Worm (Caenorhabditis elegans) whole organism, late embryonic: ENCODE measurements around the gene srbc-43.
A peak's percentile ranks its signal among the peaks of the same experiment; 100 is the strongest.

Experiments
- C38D4.7 ChIP-seq: fragments of 200-800 bp; sonication (Bioruptor generic); optimal IDR thresholded peaks from 2 replicates; lab custom pipeline; 2018; ENCODE audit warnings: mild to moderate bottlenecking, missing genetic modification characterization, moderate library complexity, missing compliant biosample characterization
- F13H6.1 ChIP-seq: sonication (generic microtip); optimal IDR thresholded peaks from 2 replicates; lab custom pipeline; 2016; ENCODE audit warnings: missing genetic modification characterization, missing compliant biosample characterization
- K02D7.2 ChIP-seq: sonication (generic microtip); optimal IDR thresholded peaks from 2 replicates; lab custom pipeline; 2017; ENCODE audit warnings: mild to moderate bottlenecking, missing genetic modification characterization, missing compliant biosample characterization
- T23F11.4 ChIP-seq: fragments of 200-800 bp; sonication (Bioruptor generic); optimal IDR thresholded peaks from 2 replicates; lab custom pipeline; 2018; ENCODE audit warnings: mild to moderate bottlenecking, missing genetic modification characterization, missing compliant biosample characterization
- ceh-14 ChIP-seq: sonication (generic microtip); optimal IDR thresholded peaks from 2 replicates; lab custom pipeline; 2016; ENCODE audit warnings: missing genotype, missing genetic modification characterization, missing compliant biosample characterization
- ceh-18 ChIP-seq: sonication (generic microtip); optimal IDR thresholded peaks from 2 replicates; lab custom pipeline; 2016; ENCODE audit warnings: missing genetic modification characterization, missing compliant biosample characterization
- ceh-22 ChIP-seq: sonication (generic microtip); optimal IDR thresholded peaks from 2 replicates; lab custom pipeline; 2017; ENCODE audit warnings: missing biosample characterization, missing genetic modification characterization
- ceh-30 ChIP-seq: fragments of 150-350 bp; optimal IDR thresholded peaks from 2 replicates; lab custom pipeline; 2014; ENCODE audit warnings: missing biosample characterization, missing genetic modification characterization
- ceh-31 ChIP-seq: sonication (generic microtip); optimal IDR thresholded peaks from 2 replicates; lab custom pipeline; 2016; ENCODE audit warnings: missing genetic modification characterization, missing compliant biosample characterization
- ceh-9 ChIP-seq: sonication (generic microtip); optimal IDR thresholded peaks from 2 replicates; lab custom pipeline; 2016; ENCODE audit warnings: mild to moderate bottlenecking, missing genetic modification characterization, inconsistent platforms, missing compliant biosample characterization
- dve-1 ChIP-seq: sonication (generic microtip); optimal IDR thresholded peaks from 2 replicates; lab custom pipeline; 2017; ENCODE audit warnings: antibody characterized with exemption, mild to moderate bottlenecking, missing genetic modification characterization, missing compliant biosample characterization
- elt-2 ChIP-seq: sonication (generic microtip); optimal IDR thresholded peaks from 2 replicates; lab custom pipeline; 2016; ENCODE audit warnings: missing genetic modification reagents, missing genetic modification characterization, missing compliant biosample characterization
- elt-4 ChIP-seq: sonication (generic microtip); optimal IDR thresholded peaks from 2 replicates; lab custom pipeline; 2016; ENCODE audit warnings: missing genetic modification characterization, missing compliant biosample characterization
- ets-4 ChIP-seq: sonication (generic microtip); optimal IDR thresholded peaks from 2 replicates; lab custom pipeline; 2016; ENCODE audit warnings: missing genetic modification characterization, missing compliant biosample characterization
- fkh-10 ChIP-seq: fragments of 150-350 bp; optimal IDR thresholded peaks from 2 replicates; lab custom pipeline; 2014; ENCODE audit warnings: missing biosample characterization, missing genetic modification reagents, missing genetic modification characterization
- hlh-15 ChIP-seq: sonication (generic microtip); optimal IDR thresholded peaks from 2 replicates; lab custom pipeline; 2016; ENCODE audit warnings: missing genetic modification characterization, missing compliant biosample characterization
- hlh-6 ChIP-seq: sonication (generic microtip); optimal IDR thresholded peaks from 2 replicates; lab custom pipeline; 2016; ENCODE audit warnings: missing genotype, missing genetic modification characterization, missing compliant biosample characterization
- hlh-8 ChIP-seq: sonication (generic microtip); optimal IDR thresholded peaks from 2 replicates; lab custom pipeline; 2016; ENCODE audit warnings: missing genotype, missing genetic modification characterization, missing compliant biosample characterization
- lim-6 ChIP-seq: sonication (generic microtip); optimal IDR thresholded peaks from 2 replicates; lab custom pipeline; 2016; ENCODE audit warnings: missing genetic modification characterization, missing compliant biosample characterization
- madf-2 ChIP-seq: sonication (generic microtip); optimal IDR thresholded peaks from 2 replicates; lab custom pipeline; 2017; ENCODE audit warnings: missing genetic modification characterization, missing compliant biosample characterization
- mec-3 ChIP-seq: sonication (generic microtip); optimal IDR thresholded peaks from 2 replicates; lab custom pipeline; 2016; ENCODE audit warnings: borderline replicate concordance, missing genetic modification characterization, missing compliant biosample characterization
- npax-4 ChIP-seq: sonication (generic microtip); optimal IDR thresholded peaks from 2 replicates; lab custom pipeline; 2016; ENCODE audit warnings: missing genetic modification characterization, missing compliant biosample characterization
- odd-2 ChIP-seq: sonication (generic microtip); optimal IDR thresholded peaks from 2 replicates; lab custom pipeline; 2017; ENCODE audit warnings: antibody characterized with exemption, mild to moderate bottlenecking, missing genetic modification characterization, missing compliant biosample characterization
- pag-3 ChIP-seq: sonication (generic microtip); optimal IDR thresholded peaks from 2 replicates; lab custom pipeline; 2016; ENCODE audit warnings: missing compliant biosample characterization, missing genetic modification characterization, borderline replicate concordance
- pax-1 ChIP-seq: fragments of 150-350 bp; optimal IDR thresholded peaks from 2 replicates; lab custom pipeline; 2014; ENCODE audit warnings: missing biosample characterization, missing genetic modification characterization
- pqm-1 ChIP-seq: sonication (generic microtip); optimal IDR thresholded peaks from 2 replicates; lab custom pipeline; 2016; ENCODE audit warnings: missing genetic modification characterization, missing compliant biosample characterization
- rnt-1 ChIP-seq: sonication (generic microtip); optimal IDR thresholded peaks from 2 replicates; lab custom pipeline; 2016; ENCODE audit warnings: missing genetic modification characterization, missing compliant biosample characterization
- sdc-2 ChIP-seq: sonication (generic microtip); optimal IDR thresholded peaks from 2 replicates; lab custom pipeline; 2016; ENCODE audit warnings: missing genotype, missing genetic modification characterization, missing compliant biosample characterization
- sox-2 ChIP-seq: fragments of 200-800 bp; sonication (Bioruptor generic); IDR thresholded peaks from 2 replicates; pipeline ENCODE4 v1.3.6; 2022; ENCODE audit warnings: missing genetic modification reagents, missing genetic modification characterization, missing compliant biosample characterization
- syd-9 ChIP-seq: sonication (generic microtip); optimal IDR thresholded peaks from 2 replicates; lab custom pipeline; 2016; ENCODE audit warnings: mild to moderate bottlenecking, missing genetic modification characterization, moderate library complexity, missing compliant biosample characterization
- unc-3 ChIP-seq, 2 experiments: fragments of 200-800 bp in 1 of 2; sonication (Bioruptor generic) in 1 of 2; sonication (generic microtip) in 1 of 2; conservative IDR thresholded peaks in 1 of 2; optimal IDR thresholded peaks in 1 of 2; 2 replicates each; pipeline versions ENCODE4 v1.3.6 to Lab custom; 2016 to 2022; ENCODE audit warnings: missing compliant biosample characterization in 2 of 2, missing genetic modification characterization in 2 of 2, missing genetic modification reagents in 1 of 2
- unc-42 ChIP-seq: sonication (generic microtip); optimal IDR thresholded peaks from 2 replicates; lab custom pipeline; 2016; ENCODE audit warnings: missing genotype, missing genetic modification characterization, missing compliant biosample characterization
- unc-86 ChIP-seq: sonication (generic microtip); optimal IDR thresholded peaks from 2 replicates; lab custom pipeline; 2016; ENCODE audit warnings: missing genetic modification characterization, missing compliant biosample characterization
- zip-5 ChIP-seq: sonication (generic microtip); optimal IDR thresholded peaks from 2 replicates; lab custom pipeline; 2016; ENCODE audit warnings: missing genetic modification characterization, missing compliant biosample characterization
- ztf-16 ChIP-seq: sonication (generic microtip); optimal IDR thresholded peaks from 2 replicates; lab custom pipeline; 2017; ENCODE audit warnings: missing genetic modification characterization, missing compliant biosample characterization

srbc-43 gene

DNA sequence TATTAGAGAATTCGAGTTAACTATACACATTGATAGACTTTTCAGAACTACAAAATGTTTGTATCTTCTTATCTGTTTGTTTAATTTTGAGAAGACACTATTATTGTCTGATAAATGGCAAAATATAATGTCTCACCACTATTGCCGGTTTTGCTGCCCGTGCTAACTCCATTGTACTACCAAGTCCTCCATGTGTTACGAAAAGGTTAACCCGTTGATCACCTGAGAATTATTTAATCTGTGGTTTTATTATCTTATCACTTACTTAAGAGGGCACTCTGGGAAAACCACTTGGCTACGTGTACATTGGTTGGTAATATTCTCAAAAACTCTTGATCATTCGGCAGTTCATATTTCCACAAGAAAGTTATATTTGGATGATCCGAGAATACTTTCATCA is 5.6 kb upstream of the srbc-43 start:
- no peak for TF ChIP-seq fkh-10 (GFP tag; lab: Kevin White, UChicago)
- TF ChIP-seq elt-2 (tag; lab: Kevin White, UChicago): peak; percentile 16

DNA sequence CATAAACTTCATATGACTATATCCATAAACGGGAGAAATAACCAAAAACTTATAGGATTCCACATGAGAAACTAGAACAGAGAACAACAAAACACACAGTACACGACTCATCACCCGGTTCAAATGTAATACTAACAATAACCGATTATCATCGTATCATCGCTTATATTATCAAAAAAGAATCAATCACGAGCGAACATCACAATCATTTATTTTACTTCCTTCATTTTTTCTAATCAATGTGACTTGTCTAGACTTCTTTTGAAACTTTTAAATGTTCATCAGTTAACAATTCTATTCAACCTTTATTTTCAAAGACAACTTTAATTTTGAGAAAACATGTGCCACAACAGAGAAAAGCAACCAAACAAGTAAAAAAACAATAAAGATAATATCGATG is 4.9 kb upstream of the srbc-43 start, which contains the start of gene ugt-4:
TSS of gene ugt-4 (minus strand) at position 141 of the 400 bp plus-strand sequence.
- no peak for TF ChIP-seq ets-4 (tag; lab: Kevin White, UChicago)
- TF ChIP-seq elt-2 (tag; lab: Kevin White, UChicago): peak; percentile 21

DNA sequence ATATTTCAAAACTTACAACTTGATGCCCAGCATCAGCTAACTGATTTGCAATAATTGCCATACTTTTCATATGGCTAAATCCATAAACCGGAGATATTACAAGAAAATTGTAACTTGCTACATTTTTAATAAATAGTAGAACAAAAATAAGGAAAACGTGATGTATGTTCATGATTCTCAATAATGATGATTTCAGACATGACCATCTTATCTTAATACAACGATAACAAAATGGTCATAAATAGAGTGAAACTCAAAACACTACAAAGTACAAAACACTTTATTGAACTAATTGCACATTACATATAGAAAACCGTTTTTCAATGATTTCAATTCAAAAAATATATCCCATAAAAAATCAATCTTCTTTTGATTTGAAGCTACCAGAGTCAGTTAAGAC is 2.4 kb upstream of the srbc-43 start, which contains the start of gene ugt-5:
TSS of gene ugt-5 (minus strand) at position 214 of the 400 bp plus-strand sequence.
- TF ChIP-seq sdc-2 (tag; lab: Kevin White, UChicago) (no peak), madf-2 (no peak), unc-86 (tag; lab: Kevin White, UChicago) (no peak), ceh-30 (tag; lab: Kevin White, UChicago) (no peak), elt-2 (tag; lab: Kevin White, UChicago) (no peak), lim-6 (tag; lab: Kevin White, UChicago) (no peak), ceh-22 (tag; lab: Kevin White, UChicago) (no peak), ceh-31 (tag; lab: Kevin White, UChicago) (no peak)

DNA sequence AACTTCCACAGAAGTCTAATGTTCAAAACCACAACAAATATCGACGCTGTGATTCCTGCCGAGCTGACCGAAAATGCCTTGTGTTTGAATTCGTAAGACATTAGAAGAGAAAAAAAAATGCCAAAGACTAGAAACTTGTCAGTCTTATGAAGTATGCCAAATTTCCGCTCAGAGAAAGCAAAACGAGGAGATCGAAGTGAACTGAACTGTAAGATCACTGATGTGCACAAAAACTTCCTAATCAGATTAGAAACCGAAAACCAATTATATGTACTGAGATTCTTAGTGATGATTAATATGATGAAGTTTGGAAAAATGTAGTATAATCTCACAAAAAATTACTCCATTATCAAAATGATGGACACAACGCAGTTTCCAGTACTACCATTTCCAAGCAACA is 1.9 kb downstream of the srbc-43 start, which contains the start of gene srbc-44:
TSS of gene srbc-44 (minus strand) at position 101 of the 400 bp plus-strand sequence.
- no peak for TF ChIP-seq mec-3 (tag; lab: Kevin White, UChicago)
- no peak for TF ChIP-seq hlh-8 (tag; lab: Kevin White, UChicago)
- TF ChIP-seq dve-1 (tag; lab: Kevin White, UChicago): no peak
- TF ChIP-seq rnt-1 (tag; lab: Kevin White, UChicago): no peak
- TF ChIP-seq hlh-6 (tag; lab: Kevin White, UChicago): no peak

DNA sequence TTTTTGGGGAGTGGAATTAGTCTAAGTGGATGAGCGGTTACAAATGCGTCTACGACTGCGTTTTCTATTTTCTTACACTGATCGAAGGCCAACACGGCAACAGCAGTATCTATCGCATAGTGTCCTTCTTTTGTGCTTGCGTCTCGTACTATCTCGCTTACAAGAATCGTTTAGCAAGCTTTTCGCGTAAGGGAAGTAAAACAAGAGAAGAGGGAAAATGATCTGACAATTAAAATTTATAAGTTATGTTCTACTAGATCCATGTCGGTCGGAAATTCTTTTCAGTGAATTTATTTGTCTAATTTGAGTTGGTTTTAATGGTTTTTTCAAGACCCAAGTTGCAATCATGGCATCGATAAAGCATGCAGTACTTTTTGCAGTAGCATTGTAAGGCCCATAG is 3.3 kb downstream of the srbc-43 start, which contains the start of gene fkb-4:
TSS of gene fkb-4 (minus strand) at position 101 of the 400 bp plus-strand sequence.
- TF ChIP-seq F13H6.1 (tag; lab: Kevin White, UChicago): no peak
- TF ChIP-seq ceh-30 (tag; lab: Kevin White, UChicago): no peak
- TF ChIP-seq C38D4.7 (GFP tag; lab: Kevin White, UChicago): no peak
- no peak for TF ChIP-seq syd-9 (tag; lab: Kevin White, UChicago)
- TF ChIP-seq sdc-2 (tag; lab: Kevin White, UChicago): no peak
- TF ChIP-seq unc-86 (tag; lab: Kevin White, UChicago): no peak
- TF ChIP-seq ceh-22 (tag; lab: Kevin White, UChicago): no peak

DNA sequence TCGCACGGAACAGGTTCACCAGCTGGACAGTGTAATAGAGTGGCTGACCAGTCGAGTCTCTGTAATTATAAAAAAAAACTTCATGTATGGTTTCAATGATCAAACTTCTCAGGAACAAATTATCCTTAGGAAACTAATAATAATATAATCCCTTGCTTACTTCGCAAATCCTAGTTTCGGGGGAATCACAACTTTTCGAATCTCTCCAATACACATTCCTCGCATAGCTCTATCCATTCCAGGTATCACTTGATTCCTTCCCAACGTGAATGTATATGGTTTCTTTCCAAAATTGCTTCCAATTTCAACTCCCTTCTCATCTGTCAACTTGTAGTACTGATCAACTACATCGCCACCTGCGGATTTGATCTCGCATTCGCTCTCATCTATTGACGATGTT is 4.0 kb downstream of the srbc-43 start:
- TF ChIP-seq ceh-14 (tag; lab: Kevin White, UChicago): no peak
- TF ChIP-seq ceh-18 (tag; lab: Kevin White, UChicago): no peak

DNA sequence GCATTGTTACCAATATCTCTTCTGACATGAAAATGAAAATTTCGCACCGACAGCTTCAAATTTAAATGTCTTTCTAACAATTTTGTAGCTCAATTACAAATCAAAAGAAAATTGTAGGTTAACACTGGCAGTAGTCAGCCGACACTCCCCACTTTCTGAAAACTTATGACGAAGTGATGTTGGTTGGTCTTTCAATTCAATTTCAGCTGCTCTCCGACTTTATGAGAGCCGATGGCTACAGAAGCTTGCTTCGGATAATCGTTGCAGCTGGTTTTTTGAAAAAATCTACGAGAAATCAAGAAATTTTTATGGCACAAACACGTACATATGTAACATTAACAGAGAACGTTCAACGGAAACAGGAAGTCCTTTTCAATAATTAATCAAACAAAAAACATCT is 5.5 kb downstream of the srbc-43 start, which contains the start of gene sre-20:
TSS of gene sre-20 (minus strand) at position 101 of the 400 bp plus-strand sequence.
- TF ChIP-seq hlh-15 (tag; lab: Kevin White, UChicago) (no peak), odd-2 (tag; lab: Kevin White, UChicago) (no peak), sdc-2 (tag; lab: Kevin White, UChicago) (no peak), K02D7.2 (no peak), sox-2 (GFP tag; lab: Robert Waterston, UW) (no peak), ceh-14 (tag; lab: Kevin White, UChicago) (no peak), ztf-16 (no peak), T23F11.4 (GFP tag; lab: Kevin White, UChicago) (no peak)
- TF ChIP-seq, all 69 proteins: peak for 0

DNA sequence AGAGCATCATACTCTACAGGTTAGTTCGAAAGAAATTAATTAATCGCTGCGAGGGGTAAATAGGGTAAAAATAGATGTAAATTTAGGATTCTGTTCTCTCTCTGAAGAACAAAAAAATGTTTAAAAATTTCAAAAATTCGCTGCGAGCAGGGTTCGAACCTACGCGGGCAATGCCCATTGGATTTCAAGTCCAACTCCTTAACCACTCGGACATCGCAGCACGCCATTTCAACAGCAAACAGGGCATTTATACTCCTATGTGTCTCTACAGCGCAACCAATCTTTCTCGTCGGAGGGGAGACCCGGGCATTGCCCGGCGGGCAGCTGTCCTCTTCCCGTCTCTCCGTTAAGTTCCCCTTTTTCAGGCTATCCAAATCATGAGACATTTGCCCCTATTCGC is 10.1 kb downstream of the srbc-43 start:
- TF ChIP-seq elt-4 (tag; lab: Kevin White, UChicago): peak; percentile 84
- TF ChIP-seq unc-42 (tag; lab: Kevin White, UChicago): peak; percentile 68
- TF ChIP-seq pax-1 (tag; lab: Kevin White, UChicago): peak; percentile 7
- peak; percentile 84 for TF ChIP-seq ceh-9 (tag; lab: Kevin White, UChicago)
- TF ChIP-seq ceh-14 (tag; lab: Kevin White, UChicago): peak; percentile 88
- TF ChIP-seq lim-6 (tag; lab: Kevin White, UChicago): peak; percentile 75
- peak; percentile 71 for TF ChIP-seq pag-3 (tag; lab: Kevin White, UChicago)
- TF ChIP-seq ceh-30 (tag; lab: Kevin White, UChicago): peak; percentile 38
- TF ChIP-seq ets-4 (tag; lab: Kevin White, UChicago): peak; percentile 48
- TF ChIP-seq zip-5 (tag; lab: Kevin White, UChicago): peak; percentile 82
- TF ChIP-seq dve-1 (tag; lab: Kevin White, UChicago): peak; percentile 81
- TF ChIP-seq elt-2 (tag; lab: Kevin White, UChicago): peak; percentile 96
- TF ChIP-seq npax-4 (tag; lab: Kevin White, UChicago): peak; percentile 76
- peak; percentile 91 for TF ChIP-seq ztf-16
- peak; percentile 88 for TF ChIP-seq K02D7.2
- peak; percentile 78 for TF ChIP-seq pqm-1 (tag; lab: Kevin White, UChicago)
- TF ChIP-seq unc-3 (GFP tag; conservative IDR thresholded peaks at IDR 0.05; lab: Robert Waterston, UW): peak; percentile 96
- TF ChIP-seq unc-3 (tag; optimal IDR thresholded peaks at IDR 0.05; lab: Kevin White, UChicago): peak; percentile 84
- TF ChIP-seq hlh-15 (tag; lab: Kevin White, UChicago): peak; percentile 86
